Worm (Caenorhabditis elegans): ENCODE measurements around the gene K05F6.12.
"Not testable (repeated sequence)": the region's sequence is repeated elsewhere in the genome, so short reads cannot be mapped to it uniquely, and the experiment has no call there.

Gene K05F6.12

DNA sequence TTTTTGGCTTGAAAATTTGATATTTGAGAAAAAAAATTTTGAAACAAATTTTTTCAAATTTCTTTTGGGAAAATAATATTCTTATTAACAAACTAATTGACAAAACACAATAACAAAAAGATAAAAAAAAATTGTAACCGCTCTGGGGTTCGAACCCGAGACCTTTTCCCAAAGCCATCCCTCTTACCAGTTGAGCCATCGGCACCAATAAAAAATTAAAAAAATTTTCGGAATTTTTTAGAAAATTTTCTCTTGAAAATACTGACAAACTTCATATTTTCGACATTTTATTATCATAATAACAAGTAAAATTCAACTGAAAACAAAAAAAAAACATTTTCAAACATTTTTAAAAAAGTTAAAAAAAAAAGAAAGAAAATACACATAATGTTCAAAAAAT, 23.8 kb upstream of the K05F6.12 start:
- TF ChIP-seq T22C8.4 (GFP tag; IDR thresholded peaks at IDR 0.05) = no peak

DNA sequence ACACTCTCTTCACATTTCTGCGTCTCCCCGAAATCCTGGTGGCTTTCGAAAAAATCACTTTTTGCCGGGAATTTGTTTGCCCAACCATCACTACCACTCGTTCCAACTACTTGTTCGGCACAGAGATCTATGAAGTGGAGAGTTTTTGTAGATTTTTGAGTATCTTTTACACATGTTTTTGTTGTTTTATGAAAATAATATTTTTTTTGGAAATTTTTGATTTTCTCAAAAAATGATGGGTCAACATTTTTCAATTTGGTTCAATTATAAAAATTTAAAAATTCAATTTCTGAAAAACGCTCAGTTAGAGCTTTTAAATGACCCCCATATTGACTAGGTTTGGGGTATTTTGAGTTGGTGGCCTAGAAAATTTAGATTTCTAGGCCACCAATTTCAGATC, 20.2 kb upstream of the K05F6.12 start, which contains the start of gene Y51H7BR.7:
Y51H7BR.7 (minus strand) TSS at position 101 of the 400 bp plus-strand sequence.
- no peak for TF ChIP-seq tab-1 (GFP tag; IDR thresholded peaks at IDR 0.05)
- TF ChIP-seq cog-1 (tag; optimal IDR thresholded peaks at IDR 0.05) = no peak
- no peak for TF ChIP-seq ztf-29 (GFP tag; IDR thresholded peaks at IDR 0.05)
- no peak for TF ChIP-seq med-1 (GFP tag; optimal IDR thresholded peaks at IDR 0.05; ENCODE audit: insufficient read depth)
- no peak for TF ChIP-seq flt-1 (GFP tag; IDR thresholded peaks at IDR 0.05)

DNA sequence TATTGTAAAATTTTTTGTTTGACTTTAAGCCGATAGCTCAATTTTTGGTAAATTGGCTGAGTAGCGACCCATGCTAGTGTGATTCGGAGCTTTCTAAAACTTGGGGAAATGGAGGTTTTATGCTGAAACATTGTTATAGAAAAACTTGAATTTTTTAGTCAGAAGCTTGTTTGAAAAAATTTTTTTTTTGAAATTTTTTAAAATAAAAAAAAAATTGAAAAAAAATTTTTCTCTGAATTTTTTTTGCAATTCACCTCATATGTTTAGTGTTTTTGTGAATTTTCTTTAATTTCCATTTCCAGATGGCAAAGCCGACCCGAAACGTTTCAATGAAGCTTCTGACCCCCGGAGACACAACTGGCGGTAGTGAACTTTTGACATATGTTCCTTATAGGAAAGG, 16.7 kb upstream of the K05F6.12 start, which contains the start of gene Y51H7BR.4:
Y51H7BR.4 (plus strand) TSS at position 301 of the 400 bp plus-strand sequence.
- TF ChIP-seq T22C8.4 (GFP tag; IDR thresholded peaks at IDR 0.05) = no peak
- TF ChIP-seq ztf-29 (GFP tag; IDR thresholded peaks at IDR 0.05) = no peak
- no peak for TF ChIP-seq ztf-23 (GFP tag; IDR thresholded peaks at IDR 0.05)
- no peak for TF ChIP-seq ref-1 (GFP tag; conservative IDR thresholded peaks at IDR 0.05)
- no peak for TF ChIP-seq flt-1 (GFP tag; IDR thresholded peaks at IDR 0.05)
- no peak for TF ChIP-seq med-1 (GFP tag; optimal IDR thresholded peaks at IDR 0.05; ENCODE audit: insufficient read depth)
- TF ChIP-seq klf-2 (GFP tag; conservative IDR thresholded peaks at IDR 0.05) = no peak
- TF ChIP-seq tab-1 (GFP tag; IDR thresholded peaks at IDR 0.05) = no peak

DNA sequence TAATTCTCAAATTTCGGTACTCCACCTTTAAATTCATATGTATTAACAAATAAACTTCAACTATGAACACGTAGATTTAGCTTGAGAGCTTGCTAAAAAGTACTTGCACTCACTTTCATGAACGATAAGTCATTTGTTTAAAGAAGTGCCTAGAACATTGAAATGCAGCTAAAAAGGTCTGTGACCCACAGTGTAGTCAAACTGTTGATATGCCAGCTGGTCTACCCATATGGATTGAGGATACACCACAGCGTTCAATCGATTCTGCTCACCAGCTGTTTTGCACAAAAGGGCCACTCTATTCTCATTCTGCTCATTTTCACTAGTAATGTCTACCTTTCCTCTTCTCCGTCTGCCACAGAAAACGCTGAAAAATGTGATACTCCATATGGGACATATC, 9.8 kb upstream of the K05F6.12 start, which contains the start of gene fbxb-43:
fbxb-43 (plus strand) TSS at position 301 of the 400 bp plus-strand sequence.
- TF ChIP-seq ztf-23 (GFP tag; IDR thresholded peaks at IDR 0.05) (no peak), T22C8.4 (GFP tag; IDR thresholded peaks at IDR 0.05) (no peak), cog-1 (tag; optimal IDR thresholded peaks at IDR 0.05) (no peak), ref-1 (GFP tag; conservative IDR thresholded peaks at IDR 0.05) (no peak), tab-1 (GFP tag; IDR thresholded peaks at IDR 0.05) (no peak), med-1 (GFP tag; optimal IDR thresholded peaks at IDR 0.05; ENCODE audit: insufficient read depth) (no peak), ztf-29 (GFP tag; IDR thresholded peaks at IDR 0.05) (no peak), flt-1 (GFP tag; IDR thresholded peaks at IDR 0.05) (no peak), klf-2 (GFP tag; conservative IDR thresholded peaks at IDR 0.05) (no peak)

DNA sequence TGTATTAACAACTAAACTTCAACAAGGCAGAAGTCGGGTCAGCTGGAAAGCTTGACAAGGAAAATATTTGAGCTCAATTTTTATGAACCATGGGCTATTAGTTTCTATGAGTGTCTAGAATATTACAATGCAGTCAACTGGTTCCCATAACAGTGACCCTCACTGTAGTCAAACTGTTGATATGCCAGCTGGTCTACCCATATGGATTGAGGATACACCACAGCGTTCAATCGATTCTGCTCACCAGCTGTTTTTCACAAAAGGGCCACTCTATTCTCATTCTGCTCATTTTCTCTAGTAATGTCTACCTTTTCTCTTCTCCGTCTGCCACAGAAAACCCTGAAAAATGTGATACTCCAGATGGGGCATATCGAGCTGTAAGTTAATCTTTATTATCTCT, 8.4 kb upstream of the K05F6.12 start, which contains the start of gene fbxb-42:
fbxb-42 (plus strand) TSS at position 301 of the 400 bp plus-strand sequence.
- TF ChIP-seq flt-1 (GFP tag; IDR thresholded peaks at IDR 0.05) (no peak), klf-2 (GFP tag; conservative IDR thresholded peaks at IDR 0.05) (no peak), tab-1 (GFP tag; IDR thresholded peaks at IDR 0.05) (no peak), cog-1 (tag; optimal IDR thresholded peaks at IDR 0.05) (no peak), T22C8.4 (GFP tag; IDR thresholded peaks at IDR 0.05) (no peak), ztf-23 (GFP tag; IDR thresholded peaks at IDR 0.05) (no peak), ref-1 (GFP tag; conservative IDR thresholded peaks at IDR 0.05) (no peak)

DNA sequence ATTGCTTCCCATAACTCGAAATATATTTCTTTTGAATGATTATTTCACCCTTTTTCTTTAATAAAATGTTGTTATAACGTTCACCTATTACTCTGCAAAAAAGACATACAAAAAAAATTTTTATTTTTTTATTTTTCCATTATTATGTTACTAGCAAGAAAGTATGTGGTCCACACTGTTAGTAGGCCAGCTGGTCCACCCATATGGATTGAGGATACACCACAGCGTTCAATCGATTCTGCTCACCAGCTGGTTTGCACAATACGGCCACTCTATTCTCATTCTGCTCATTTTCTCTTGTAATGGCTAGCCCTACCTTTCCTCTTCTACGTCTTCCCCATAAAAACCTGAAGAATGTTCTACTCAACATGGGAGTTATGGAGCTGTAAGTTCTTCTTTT, 7.1 kb upstream of the K05F6.12 start, which contains the start of gene fbxb-44:
fbxb-44 (plus strand) TSS at position 301 of the 400 bp plus-strand sequence.
- TF ChIP-seq flt-1 (GFP tag; IDR thresholded peaks at IDR 0.05) = no peak
- TF ChIP-seq ztf-23 (GFP tag; IDR thresholded peaks at IDR 0.05) = no peak
- TF ChIP-seq med-1 (GFP tag; optimal IDR thresholded peaks at IDR 0.05; ENCODE audit: insufficient read depth) = no peak
- TF ChIP-seq klf-2 (GFP tag; conservative IDR thresholded peaks at IDR 0.05) = no peak
- no peak for TF ChIP-seq ztf-29 (GFP tag; IDR thresholded peaks at IDR 0.05)
- TF ChIP-seq T22C8.4 (GFP tag; IDR thresholded peaks at IDR 0.05) = no peak
- no peak for TF ChIP-seq tab-1 (GFP tag; IDR thresholded peaks at IDR 0.05)
- no peak for TF ChIP-seq ref-1 (GFP tag; conservative IDR thresholded peaks at IDR 0.05)
- no peak for TF ChIP-seq cog-1 (tag; optimal IDR thresholded peaks at IDR 0.05)

DNA sequence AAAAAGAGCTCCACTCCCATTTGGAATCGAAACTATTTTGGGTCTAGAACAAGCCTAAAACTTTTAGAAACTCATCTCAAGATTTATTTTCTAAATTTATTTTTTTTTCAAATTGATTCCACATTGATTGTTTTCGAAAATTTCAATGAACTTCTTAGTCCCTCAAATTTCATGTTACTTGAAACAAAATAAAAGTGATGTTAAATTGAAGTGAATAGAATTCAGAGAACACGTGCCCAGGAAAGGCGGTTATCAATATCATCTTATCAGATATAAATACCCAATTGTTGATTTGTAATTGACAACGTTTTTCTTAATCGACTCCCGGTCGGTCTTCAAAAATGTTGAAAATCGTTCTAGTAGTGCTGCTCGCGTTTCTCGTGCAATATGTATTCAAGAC, 5.1 kb upstream of the K05F6.12 start, which contains the start of gene poml-4:
poml-4 (plus strand) TSS at position 301 of the 400 bp plus-strand sequence.
- TF ChIP-seq ref-1 (GFP tag; conservative IDR thresholded peaks at IDR 0.05); flt-1 (GFP tag; IDR thresholded peaks at IDR 0.05); tab-1 (GFP tag; IDR thresholded peaks at IDR 0.05): not testable (repeated sequence)

DNA sequence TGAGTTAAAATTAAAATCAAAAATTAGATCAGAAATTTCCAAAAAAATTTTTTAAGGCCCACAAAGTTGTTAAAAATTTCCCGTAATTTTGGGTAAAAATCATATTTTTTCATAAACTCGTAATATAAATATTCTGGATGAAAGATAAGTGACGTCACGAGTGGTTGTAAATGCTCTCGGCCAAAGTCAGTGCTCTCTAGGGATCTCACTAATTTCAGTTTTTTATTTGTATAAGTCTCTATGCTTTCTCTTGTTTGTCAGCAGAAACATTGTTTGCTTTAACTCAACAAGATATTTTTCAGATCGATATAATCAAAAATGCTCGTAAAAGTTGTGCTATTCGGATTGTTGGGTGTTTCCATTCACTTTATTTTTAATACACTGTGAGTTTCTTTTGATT, 2.5 kb upstream of the K05F6.12 start, which contains the start of gene K05F6.4:
K05F6.4 (plus strand) TSS at position 301 of the 400 bp plus-strand sequence.
- not testable (repeated sequence) for TF ChIP-seq flt-1 (GFP tag; IDR thresholded peaks at IDR 0.05); ref-1 (GFP tag; conservative IDR thresholded peaks at IDR 0.05); ztf-23 (GFP tag; IDR thresholded peaks at IDR 0.05)

DNA sequence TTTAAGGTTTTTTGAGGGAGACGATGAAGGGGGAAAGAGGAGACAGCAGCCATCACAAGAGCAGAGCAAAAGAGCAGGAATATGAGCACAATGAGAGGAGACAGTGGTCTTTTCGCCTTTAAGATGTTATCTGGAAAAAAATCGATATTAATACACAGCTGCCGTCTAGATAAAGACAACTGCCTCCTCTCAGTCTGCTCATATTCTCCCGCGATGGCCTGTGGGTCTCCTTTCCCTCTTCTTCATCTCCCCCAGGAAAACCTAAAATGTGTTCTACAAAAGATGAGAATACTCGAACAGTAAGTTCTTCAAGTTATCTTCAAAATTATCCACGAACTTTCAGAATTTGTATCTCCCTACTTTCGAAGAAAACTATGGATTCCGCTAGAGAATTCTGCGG, 4.8 kb downstream of the K05F6.12 start, which contains the start of the genes fbxb-52 and fbxb-51:
fbxb-52 (minus strand) TSS at position 101 of the 400 bp plus-strand sequence.
fbxb-51 (plus strand) TSS at position 212 of the 400 bp plus-strand sequence.
- no peak for TF ChIP-seq T22C8.4 (GFP tag; IDR thresholded peaks at IDR 0.05)
- TF ChIP-seq ref-1 (GFP tag; conservative IDR thresholded peaks at IDR 0.05) = no peak
- no peak for TF ChIP-seq klf-2 (GFP tag; conservative IDR thresholded peaks at IDR 0.05)
- TF ChIP-seq ztf-23 (GFP tag; IDR thresholded peaks at IDR 0.05) = no peak
- TF ChIP-seq tab-1 (GFP tag; IDR thresholded peaks at IDR 0.05) = no peak
- TF ChIP-seq flt-1 (GFP tag; IDR thresholded peaks at IDR 0.05) = no peak
- TF ChIP-seq cog-1 (tag; optimal IDR thresholded peaks at IDR 0.05) = no peak
- no peak for TF ChIP-seq med-1 (GFP tag; optimal IDR thresholded peaks at IDR 0.05; ENCODE audit: insufficient read depth)
- no peak for TF ChIP-seq ztf-29 (GFP tag; IDR thresholded peaks at IDR 0.05)

DNA sequence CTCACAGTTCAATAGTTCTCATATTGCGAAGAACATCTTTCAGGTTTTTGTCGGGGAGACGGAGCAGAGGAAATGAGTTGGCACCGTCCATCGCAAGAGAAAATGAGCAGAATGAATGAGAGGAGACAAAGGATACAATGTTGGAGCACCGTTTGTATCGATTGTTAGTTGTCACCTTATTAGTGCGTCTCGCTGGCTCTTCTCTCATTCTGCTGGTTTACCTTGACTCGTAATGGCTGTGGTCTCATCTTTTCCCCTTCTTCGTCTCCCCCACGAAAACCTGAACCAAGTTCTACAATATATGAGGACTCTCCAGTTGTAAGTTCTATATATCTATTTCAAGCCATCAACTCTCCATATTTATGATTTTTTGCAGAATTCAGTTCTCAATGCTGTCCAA, 10.5 kb downstream of the K05F6.12 start, which contains the start of the genes fbxb-54 and fbxb-50:
fbxb-54 (minus strand) TSS at position 101 of the 400 bp plus-strand sequence.
fbxb-50 (plus strand) TSS at position 227 of the 400 bp plus-strand sequence.
- TF ChIP-seq med-1 (GFP tag; optimal IDR thresholded peaks at IDR 0.05; ENCODE audit: insufficient read depth); ztf-29 (GFP tag; IDR thresholded peaks at IDR 0.05); tab-1 (GFP tag; IDR thresholded peaks at IDR 0.05): not testable (repeated sequence)
